Fruit fly (Drosophila melanogaster) whole organism: Measurements from ENCODE around the gene CG6749.

ENCODE experiments used
- CG8478 ChIP-seq: fragments of >200 bp; optimal IDR thresholded peaks from 2 replicates; lab custom pipeline; 2018; ENCODE audit warnings: inconsistent platforms
- Dll ChIP-seq: fragments of >200 bp; optimal IDR thresholded peaks from 2 replicates; lab custom pipeline; 2017
- EcR ChIP-seq, 2 experiments: fragments of >200 bp; optimal IDR thresholded peaks; 2 replicates each; lab custom pipeline; 2017; ENCODE audit warnings: missing biosample characterization in 2 of 2, missing genetic modification characterization in 2 of 2, missing genetic modification reagents in 2 of 2
- pan ChIP-seq: fragments of >200 bp; optimal IDR thresholded peaks from 2 replicates; lab custom pipeline; 2017
- psq ChIP-seq: fragments of >200 bp; optimal IDR thresholded peaks from 2 replicates; lab custom pipeline; 2017
- usp ChIP-seq: fragments of >200 bp; optimal IDR thresholded peaks from 2 replicates; lab custom pipeline; 2017; ENCODE audit warnings: missing biosample characterization, missing genetic modification characterization, mixed read lengths

The CG6749 gene

dm6 chr3L:9717101-9717500 lies 16.5 kb downstream of the CG6749 start:
- TF ChIP-seq psq = no peak
- TF ChIP-seq CG8478 (lab: Kevin White, UChicago) = no peak
- TF ChIP-seq pan = no peak
- TF ChIP-seq usp (GFP tag; lab: Kevin White, UChicago) = no peak
- TF ChIP-seq Dll = no peak
- TF ChIP-seq EcR (GFP tag; optimal IDR thresholded peaks at IDR 0.05; lab: Kevin White, UChicago) = no peak

- no peak for TF ChIP-seq usp (GFP tag; lab: Kevin White, UChicago)
- TF ChIP-seq Dll = no peak
- no peak for TF ChIP-seq CG8478 (lab: Kevin White, UChicago)
- no peak for TF ChIP-seq psq
- no peak for TF ChIP-seq EcR (GFP tag; optimal IDR thresholded peaks at IDR 0.05; lab: Kevin White, UChicago)
- no peak for TF ChIP-seq pan
Observed at dm6 chr3L:9716595-9716994, 17.0 kb downstream of the CG6749 start.

DNA sequence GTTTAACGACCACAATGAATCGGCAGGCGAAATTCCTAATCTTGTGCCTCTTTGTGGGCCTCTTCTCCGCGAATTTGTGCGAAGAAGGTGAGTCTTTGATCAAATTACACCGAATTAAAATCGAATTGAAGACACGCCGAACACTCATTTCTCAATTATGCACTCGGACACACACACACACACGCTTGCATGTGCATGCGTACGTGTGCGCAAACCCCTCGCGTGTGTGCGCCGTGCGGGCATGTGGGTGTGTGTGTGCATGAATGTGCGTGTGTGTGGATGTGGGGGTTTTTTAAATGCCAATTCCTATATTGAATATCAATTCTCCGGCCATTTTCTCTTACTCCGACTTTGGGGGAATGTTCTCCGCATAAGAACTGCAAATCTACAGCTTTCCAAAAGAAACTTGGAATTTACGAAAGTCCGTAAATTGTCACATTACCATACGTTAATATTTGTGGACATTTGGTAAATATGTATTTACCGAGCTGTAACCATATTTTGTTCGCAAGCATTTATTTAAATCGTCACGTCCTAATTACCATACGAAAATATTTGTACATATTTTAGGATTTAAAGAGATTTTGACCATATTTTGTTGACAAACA lies 19.0 kb downstream of the CG6749 start:
- TF ChIP-seq CG8478 (lab: Kevin White, UChicago) (no peak), pan (no peak), psq (no peak), usp (GFP tag; lab: Kevin White, UChicago) (no peak), EcR (GFP tag; optimal IDR thresholded peaks at IDR 0.05; lab: Kevin White, UChicago) (no peak), Dll (no peak)

dm6 chr3L:9713828-9714536 lies 19.6 kb downstream of the CG6749 start, which contains the start of gene vsg:
Gene vsg (plus strand): TSS chr3L:9714324.
- TF ChIP-seq usp (GFP tag; lab: Kevin White, UChicago) (no peak), pan (no peak), Dll (no peak), CG8478 (lab: Kevin White, UChicago) (no peak), EcR (GFP tag; optimal IDR thresholded peaks at IDR 0.05; lab: Kevin White, UChicago) (no peak), psq (no peak)

- TF ChIP-seq psq (no peak), Dll (no peak), usp (GFP tag; lab: Kevin White, UChicago) (no peak), pan (no peak)
Observed at dm6 chr3L:9713383-9713827, 20.2 kb downstream of the CG6749 start, which contains the start of gene SH3PX1. Gene SH3PX1 (minus strand): TSS chr3L:9713827.

DNA sequence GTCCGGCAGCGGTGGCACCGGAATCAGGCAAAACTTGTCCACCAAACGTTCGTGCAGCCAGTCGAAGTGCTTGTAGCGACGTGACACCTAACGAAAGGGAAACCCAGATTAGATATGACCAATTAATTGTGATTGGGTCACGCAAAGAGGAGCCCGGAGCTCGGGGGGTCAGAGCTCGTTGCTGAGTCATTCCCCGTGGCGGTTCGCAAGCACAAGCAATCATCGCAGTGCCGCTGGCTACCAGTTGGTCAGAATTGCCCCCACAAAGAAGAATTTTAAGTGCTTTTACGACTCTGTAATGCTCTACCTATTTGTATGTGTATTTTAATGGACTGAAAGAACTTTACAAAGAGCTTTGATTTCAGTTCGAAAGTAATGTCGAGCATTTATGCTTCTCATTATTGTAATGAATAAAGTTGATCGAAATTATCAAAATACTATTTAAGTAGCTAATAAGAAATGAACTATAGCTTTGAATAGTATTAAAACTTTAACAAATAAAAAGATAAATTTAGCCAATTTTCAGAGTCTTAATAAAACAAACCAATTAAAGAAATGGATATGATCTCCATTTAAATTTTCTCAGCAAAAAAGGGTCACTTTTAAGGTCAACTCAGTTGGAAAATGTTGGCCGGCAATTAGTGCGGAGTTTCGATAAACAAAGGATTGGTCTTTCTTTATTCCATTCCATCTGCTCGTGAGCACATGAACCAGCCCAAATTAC lies 21.4 kb downstream of the CG6749 start:
- TF ChIP-seq CG8478 (lab: Kevin White, UChicago) = no peak
- TF ChIP-seq psq = no peak
- no peak for TF ChIP-seq usp (GFP tag; lab: Kevin White, UChicago)
- no peak for TF ChIP-seq pan

dm6 chr3L:9711203-9711602 lies 22.4 kb downstream of the CG6749 start:
- TF ChIP-seq EcR (GFP tag; optimal IDR thresholded peaks at IDR 0.05; lab: Kevin White, UChicago) (no peak), CG8478 (lab: Kevin White, UChicago) (no peak), psq (no peak), usp (GFP tag; lab: Kevin White, UChicago) (no peak), Dll (no peak), pan (no peak)

dm6 chr3L:9708797-9709196 lies 24.8 kb downstream of the CG6749 start:
- TF ChIP-seq psq = no peak
- no peak for TF ChIP-seq Dll
- no peak for TF ChIP-seq EcR (GFP tag; optimal IDR thresholded peaks at IDR 0.05; lab: Kevin White, UChicago)
- no peak for TF ChIP-seq usp (GFP tag; lab: Kevin White, UChicago)
- no peak for TF ChIP-seq pan
- no peak for TF ChIP-seq CG8478 (lab: Kevin White, UChicago)

- TF ChIP-seq psq = no peak
- TF ChIP-seq usp (GFP tag; lab: Kevin White, UChicago) = no peak
- no peak for TF ChIP-seq Dll
- TF ChIP-seq pan = no peak
- TF ChIP-seq CG8478 (lab: Kevin White, UChicago) = no peak
- no peak for TF ChIP-seq EcR (GFP tag; optimal IDR thresholded peaks at IDR 0.05; lab: Kevin White, UChicago)
Observed at dm6 chr3L:9705591-9705990, 28.0 kb downstream of the CG6749 start.

- TF ChIP-seq Dll (no peak), CG8478 (lab: Kevin White, UChicago) (no peak), usp (GFP tag; lab: Kevin White, UChicago) (no peak), psq (no peak), pan (no peak), EcR (GFP tag; optimal IDR thresholded peaks at IDR 0.05; lab: Kevin White, UChicago) (no peak)
Observed at dm6 chr3L:9704162-9704748, 29.4 kb downstream of the CG6749 start, which contains the start of gene CG16711. Gene CG16711 (plus strand): TSS chr3L:9704331.

dm6 chr3L:9703495-9703894 lies 30.1 kb downstream of the CG6749 start, which contains the start of gene CG6761:
Gene CG6761 (minus strand): TSS chr3L:9703595.
- TF ChIP-seq CG8478 (lab: Kevin White, UChicago) (no peak), usp (GFP tag; lab: Kevin White, UChicago) (no peak), pan (no peak), psq (no peak), EcR (GFP tag; optimal IDR thresholded peaks at IDR 0.05; lab: Kevin White, UChicago) (no peak)

- no peak for TF ChIP-seq CG8478 (lab: Kevin White, UChicago)
Observed at dm6 chr3L:9698193-9698642, 35.4 kb downstream of the CG6749 start, which contains the start of gene Ubc4. Gene Ubc4 (plus strand): TSS chr3L:9698336.
